Fruit fly (Drosophila melanogaster) whole organism, prepupa: ENCODE measurements around the gene CG5404.

ENCODE experiments used
- Blimp-1 ChIP-seq: fragments of 200-800 bp; sonication (Bioruptor generic); optimal IDR thresholded peaks from 3 replicates; lab custom pipeline; 2017; ENCODE audit warnings: missing biosample characterization, missing genetic modification characterization, mild to moderate bottlenecking, moderate library complexity, missing genetic modification reagents
- CG10631 ChIP-seq: fragments of 200-800 bp; sonication (Bioruptor generic); optimal IDR thresholded peaks from 2 replicates; lab custom pipeline; 2016; ENCODE audit warnings: missing biosample characterization, missing genetic modification characterization
- CG10669 ChIP-seq: fragments of 200-800 bp; sonication (Bioruptor generic); optimal IDR thresholded peaks from 3 replicates; lab custom pipeline; 2018; ENCODE audit warnings: missing biosample characterization, mild to moderate bottlenecking, missing genetic modification characterization, moderate library complexity
- CG11762 ChIP-seq: fragments of 200-800 bp; sonication (Bioruptor generic); optimal IDR thresholded peaks from 3 replicates; lab custom pipeline; 2016; ENCODE audit warnings: missing biosample characterization, missing genetic modification characterization; ENCODE audit not compliant: insufficient read depth
- CG11902 ChIP-seq: fragments of 200-800 bp; sonication (Bioruptor generic); optimal IDR thresholded peaks from 3 replicates; lab custom pipeline; 2016; ENCODE audit warnings: missing biosample characterization, missing genetic modification characterization
- CG15336 ChIP-seq: fragments of 200-800 bp; sonication (Bioruptor generic); IDR thresholded peaks from 2 replicates; pipeline ENCODE4 v1.3.6; 2022; ENCODE audit warnings: missing biosample characterization, missing genetic modification characterization
- CG3032 ChIP-seq: fragments of 200-800 bp; optimal IDR thresholded peaks from 2 replicates; lab custom pipeline; 2019; ENCODE audit warnings: missing biosample characterization, mild to moderate bottlenecking, missing genetic modification characterization, moderate library complexity
- CG32006 ChIP-seq: fragments of 200-800 bp; sonication (Bioruptor generic); optimal IDR thresholded peaks from 3 replicates; lab custom pipeline; 2017; ENCODE audit warnings: missing biosample characterization, mild to moderate bottlenecking, missing genetic modification characterization
- CG34406 ChIP-seq: fragments of 200-800 bp; sonication (Bioruptor generic); optimal IDR thresholded peaks from 3 replicates; lab custom pipeline; 2016; ENCODE audit warnings: missing biosample characterization, missing genetic modification characterization
- CG6276 ChIP-seq: fragments of 200-800 bp; sonication (Bioruptor generic); optimal IDR thresholded peaks from 2 replicates; lab custom pipeline; 2017; ENCODE audit warnings: missing biosample characterization, mild to moderate bottlenecking, missing genetic modification characterization
- CG6808 ChIP-seq: fragments of 200-800 bp; sonication (Bioruptor generic); optimal IDR thresholded peaks from 3 replicates; lab custom pipeline; 2017; ENCODE audit warnings: missing biosample characterization, missing genetic modification characterization, mild to moderate bottlenecking, moderate library complexity, missing genetic modification reagents
- CG8319 ChIP-seq: fragments of 200-800 bp; sonication (Bioruptor generic); optimal IDR thresholded peaks from 3 replicates; lab custom pipeline; 2016; ENCODE audit warnings: missing biosample characterization, missing genetic modification characterization
- CG8632 ChIP-seq: fragments of 200-800 bp; sonication (Bioruptor generic); optimal IDR thresholded peaks from 3 replicates; lab custom pipeline; 2016; ENCODE audit warnings: missing biosample characterization, missing genetic modification characterization
- CG9139 ChIP-seq: fragments of 200-800 bp; sonication (Bioruptor generic); optimal IDR thresholded peaks from 3 replicates; lab custom pipeline; 2017; ENCODE audit warnings: missing biosample characterization, mild to moderate bottlenecking, missing genetic modification characterization
- Eip75B ChIP-seq: fragments of 200-800 bp; sonication (Bioruptor generic); optimal IDR thresholded peaks from 3 replicates; lab custom pipeline; 2016; ENCODE audit warnings: missing biosample characterization, missing genetic modification characterization
- Eip78C ChIP-seq: fragments of 200-800 bp; sonication (Bioruptor generic); peaks from one replicate; lab custom pipeline; 2016; ENCODE audit warnings: missing biosample characterization, missing genetic modification characterization
- Eip93F ChIP-seq: fragments of 200-800 bp; sonication (Bioruptor generic); optimal IDR thresholded peaks from 2 replicates; lab custom pipeline; 2016; ENCODE audit warnings: missing biosample characterization, mild to moderate bottlenecking, missing genetic modification characterization
- Ets21C ChIP-seq: fragments of 200-800 bp; sonication (Bioruptor generic); optimal IDR thresholded peaks from 3 replicates; lab custom pipeline; 2016; ENCODE audit warnings: missing biosample characterization, missing genetic modification characterization
- Ets96B ChIP-seq: fragments of 200-800 bp; optimal IDR thresholded peaks from 2 replicates; lab custom pipeline; 2019; ENCODE audit warnings: missing biosample characterization, mild to moderate bottlenecking, missing genetic modification characterization, moderate library complexity
- Gug ChIP-seq: fragments of 200-800 bp; sonication (Bioruptor generic); IDR thresholded peaks from 2 replicates; pipeline ENCODE4 v1.3.6; 2022; ENCODE audit warnings: missing biosample characterization, missing genetic modification characterization
- Hr38 ChIP-seq: sonication (Bioruptor generic); optimal IDR thresholded peaks from 2 replicates; lab custom pipeline; 2016; ENCODE audit warnings: missing biosample characterization, missing genetic modification characterization
- Hr39 ChIP-seq: fragments of 200-800 bp; sonication (Bioruptor generic); optimal IDR thresholded peaks from 2 replicates; lab custom pipeline; 2016; ENCODE audit warnings: missing biosample characterization, missing genetic modification characterization
- Lpt ChIP-seq: fragments of 200-800 bp; sonication (Bioruptor generic); optimal IDR thresholded peaks from 3 replicates; lab custom pipeline; 2016; ENCODE audit warnings: missing biosample characterization, missing genetic modification characterization
- OdsH ChIP-seq: fragments of 200-800 bp; sonication (Bioruptor generic); optimal IDR thresholded peaks from 3 replicates; lab custom pipeline; 2016; ENCODE audit warnings: missing biosample characterization, missing genetic modification characterization
- Smox ChIP-seq: fragments of 200-800 bp; sonication (Bioruptor generic); optimal IDR thresholded peaks from 3 replicates; lab custom pipeline; 2016; ENCODE audit warnings: missing biosample characterization, missing genetic modification characterization
- Sox102F ChIP-seq: fragments of 200-800 bp; sonication (Bioruptor generic); optimal IDR thresholded peaks from 2 replicates; lab custom pipeline; 2016; ENCODE audit warnings: missing biosample characterization, mild to moderate bottlenecking, missing genetic modification characterization
- Sox14 ChIP-seq: fragments of 200-800 bp; sonication (Bioruptor generic); optimal IDR thresholded peaks from 3 replicates; lab custom pipeline; 2016; ENCODE audit warnings: missing biosample characterization, missing genetic modification characterization
- Sox15 ChIP-seq: fragments of 200-800 bp; sonication (Bioruptor generic); optimal IDR thresholded peaks from 3 replicates; lab custom pipeline; 2016; ENCODE audit warnings: missing biosample characterization, missing genetic modification characterization
- achi ChIP-seq: fragments of 200-800 bp; sonication (Bioruptor generic); optimal IDR thresholded peaks from 3 replicates; lab custom pipeline; 2016; ENCODE audit warnings: missing biosample characterization, missing genetic modification characterization
- acj6 ChIP-seq: fragments of 200-800 bp; sonication (Bioruptor generic); optimal IDR thresholded peaks from 3 replicates; lab custom pipeline; 2016; ENCODE audit warnings: missing biosample characterization, missing genetic modification characterization
- cyc ChIP-seq: fragments of 200-800 bp; sonication (Bioruptor generic); optimal IDR thresholded peaks from 3 replicates; lab custom pipeline; 2016; ENCODE audit warnings: missing biosample characterization, missing genetic modification characterization
- dac ChIP-seq: fragments of 200-800 bp; sonication (Bioruptor generic); optimal IDR thresholded peaks from 2 replicates; lab custom pipeline; 2017; ENCODE audit warnings: missing biosample characterization, mild to moderate bottlenecking, missing genetic modification characterization
- dsx ChIP-seq: fragments of 200-800 bp; optimal IDR thresholded peaks from 3 replicates; lab custom pipeline; 2019; ENCODE audit warnings: missing biosample characterization, mild to moderate bottlenecking, missing genetic modification characterization, moderate library complexity; ENCODE audit not compliant: poor library complexity, severe bottlenecking
- esn ChIP-seq: fragments of 200-800 bp; sonication (Bioruptor generic); optimal IDR thresholded peaks from 2 replicates; lab custom pipeline; 2016; ENCODE audit warnings: missing biosample characterization, mild to moderate bottlenecking, missing genetic modification characterization, moderate library complexity
- fd59A ChIP-seq: fragments of 200-800 bp; sonication (Bioruptor generic); optimal IDR thresholded peaks from 2 replicates; lab custom pipeline; 2017; ENCODE audit warnings: missing biosample characterization, mild to moderate bottlenecking, missing genetic modification characterization, missing genetic modification reagents
- fd85E ChIP-seq: fragments of 200-800 bp; sonication (Bioruptor generic); optimal IDR thresholded peaks from 3 replicates; lab custom pipeline; 2016; ENCODE audit warnings: missing biosample characterization, missing genetic modification characterization
- fkh ChIP-seq: fragments of 200-800 bp; sonication (Bioruptor generic); optimal IDR thresholded peaks from 3 replicates; lab custom pipeline; 2017; ENCODE audit warnings: missing biosample characterization, mild to moderate bottlenecking, missing genetic modification characterization, moderate library complexity
- lz ChIP-seq: fragments of 200-800 bp; sonication (Bioruptor generic); optimal IDR thresholded peaks from 3 replicates; lab custom pipeline; 2016; ENCODE audit warnings: missing biosample characterization, missing genetic modification characterization
- net ChIP-seq: fragments of 200-800 bp; sonication (Bioruptor generic); optimal IDR thresholded peaks from 3 replicates; lab custom pipeline; 2016; ENCODE audit warnings: missing biosample characterization, missing genetic modification characterization
- pdm3 ChIP-seq: fragments of 200-800 bp; sonication (Bioruptor generic); optimal IDR thresholded peaks from 3 replicates; lab custom pipeline; 2016; ENCODE audit warnings: missing biosample characterization, missing genetic modification characterization
- spab ChIP-seq: fragments of 200-800 bp; sonication (Bioruptor generic); optimal IDR thresholded peaks from 2 replicates; lab custom pipeline; 2017; ENCODE audit warnings: missing biosample characterization, mild to moderate bottlenecking, missing genetic modification characterization, missing genetic modification reagents
- svp ChIP-seq: fragments of 200-800 bp; sonication (Bioruptor generic); peaks from one replicate; lab custom pipeline; 2016; ENCODE audit warnings: missing biosample characterization, missing genetic modification characterization
- topi ChIP-seq: fragments of 200-800 bp; sonication (Bioruptor generic); optimal IDR thresholded peaks from 3 replicates; lab custom pipeline; 2016; ENCODE audit warnings: missing biosample characterization, missing genetic modification characterization

CG5404 gene

DNA sequence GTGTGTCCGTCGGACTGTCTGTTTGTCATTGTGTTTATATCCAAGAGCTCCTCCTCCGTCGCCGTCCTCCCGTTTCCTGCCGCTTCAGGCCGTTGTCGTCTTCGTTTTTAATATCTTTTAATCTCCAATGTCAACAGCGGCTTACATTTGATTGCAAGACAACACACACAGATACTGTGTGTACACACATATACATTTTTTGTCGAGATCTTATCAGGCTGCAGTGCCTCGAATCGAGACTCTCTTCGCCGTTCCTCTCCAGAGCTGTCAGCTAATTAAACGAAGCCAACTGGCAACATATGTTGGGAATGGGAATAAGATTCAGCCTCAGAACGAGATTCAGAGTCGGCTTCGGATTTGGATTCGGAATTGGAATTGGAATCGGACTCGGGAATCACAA is 33.9 kb upstream of the CG5404 start (continued):
- TF ChIP-seq Smox (peak; percentile 17), pdm3 (GFP tag; lab: Kevin White, UChicago) (no peak), Gug (no peak), CG8319 (GFP tag; lab: Kevin White, UChicago) (no peak), spab (no peak)

DNA sequence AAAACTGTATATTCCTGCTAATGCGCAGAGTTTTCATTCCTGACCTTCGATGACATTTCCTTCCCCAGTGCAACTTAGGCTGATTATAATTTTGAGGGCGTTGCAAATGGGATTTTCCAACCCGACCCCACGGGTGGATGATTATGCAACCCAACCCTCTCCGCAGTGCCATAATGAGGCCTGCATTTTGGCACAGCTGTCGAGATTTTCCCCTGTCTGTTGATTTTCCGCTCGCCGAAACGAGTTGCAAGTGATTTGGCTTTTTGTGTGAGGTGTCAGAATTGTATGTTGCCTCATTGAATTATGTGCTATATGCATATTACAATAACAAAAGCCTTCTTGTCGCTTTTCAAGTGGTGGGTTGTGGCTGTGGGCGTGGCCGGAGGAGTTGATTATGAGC is 32.2 kb upstream of the CG5404 start:
- TF ChIP-seq dac (no peak), CG34406 (GFP tag; lab: Kevin White, UChicago) (no peak), CG10669 (GFP tag; lab: Kevin White, UChicago) (no peak), Eip75B (no peak), CG6276 (GFP tag; lab: Kevin White, UChicago) (no peak), esn (GFP tag; lab: Kevin White, UChicago) (no peak), Sox102F (GFP tag; lab: Kevin White, UChicago) (no peak), Hr38 (GFP tag; lab: Kevin White, UChicago) (no peak), CG8632 (GFP tag; lab: Kevin White, UChicago) (no peak), dsx (GFP tag; lab: Kevin White, UChicago) (no peak), Eip93F (GFP tag; lab: Kevin White, UChicago) (no peak), CG6808 (no peak), acj6 (no peak), CG9139 (no peak), Eip78C (GFP tag; lab: Kevin White, UChicago) (no peak), CG15336 (no peak)

DNA sequence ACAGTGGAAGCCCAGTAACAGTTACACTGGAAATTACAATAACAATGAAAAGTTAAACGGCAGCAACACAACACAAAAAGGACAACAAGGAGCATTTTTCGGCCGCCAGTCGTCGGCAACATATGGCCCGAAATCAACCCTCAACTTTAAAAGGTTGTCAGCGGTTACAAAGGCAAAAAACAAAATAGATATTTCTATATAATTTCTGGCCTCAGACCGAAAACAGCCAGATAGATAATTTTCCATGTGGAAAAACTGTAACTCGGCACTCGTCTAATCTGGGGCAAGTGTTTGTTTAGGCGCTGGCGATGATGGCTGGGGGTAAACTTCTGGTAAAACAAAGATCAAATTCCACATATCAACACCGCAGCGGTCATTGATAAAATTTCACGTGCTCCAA is 31.2 kb upstream of the CG5404 start:
- TF ChIP-seq fkh (GFP tag; lab: Kevin White, UChicago) (peak; percentile 31), Lpt (no peak)

DNA sequence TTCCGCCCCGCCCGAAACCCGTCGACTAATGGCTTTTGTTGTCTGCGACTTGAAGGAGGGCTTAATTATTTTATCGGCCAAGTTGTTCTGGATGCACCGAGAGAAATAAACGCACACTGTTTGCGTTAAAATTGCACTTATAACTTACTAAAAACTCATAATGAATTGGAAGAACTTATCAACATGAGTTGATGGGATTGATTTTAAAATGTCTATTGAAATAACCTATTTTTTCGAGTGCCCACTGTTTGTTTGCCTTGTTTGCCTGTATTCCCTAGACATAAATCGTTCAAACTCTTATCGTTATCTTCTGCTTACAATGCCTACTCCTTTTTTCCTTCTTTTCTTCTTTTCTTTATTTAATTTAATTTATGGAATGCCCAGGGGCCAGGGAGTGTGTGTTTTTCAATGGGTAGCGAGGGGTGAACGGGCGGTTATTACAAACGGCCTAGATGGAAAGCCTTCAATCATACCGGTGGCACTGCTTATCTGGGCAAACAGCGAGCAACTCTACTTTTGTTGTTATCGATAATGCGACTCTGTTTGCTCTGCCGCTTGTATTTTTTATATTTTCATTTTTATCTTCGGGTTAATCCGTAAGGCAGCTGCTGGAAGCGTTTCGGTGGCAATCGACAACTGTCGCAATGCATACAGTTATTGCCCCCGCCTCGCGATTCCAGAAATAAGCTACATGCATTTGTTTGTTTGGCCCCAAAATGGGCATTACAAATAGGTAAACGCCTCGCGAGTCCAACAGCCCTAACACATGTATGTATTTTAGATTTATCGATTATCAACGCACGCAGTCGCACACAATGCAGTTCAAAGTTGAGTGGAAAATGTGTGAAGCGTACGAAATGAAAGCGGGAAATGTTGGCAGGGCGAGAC is 28.0 kb upstream of the CG5404 start:
- TF ChIP-seq CG34406 (GFP tag; lab: Kevin White, UChicago) (peak; percentile 54), Sox14 (GFP tag; lab: Kevin White, UChicago) (peak; percentile 41), Lpt (no peak), spab (no peak), CG10631 (GFP tag; lab: Kevin White, UChicago) (peak; percentile 46), Sox15 (GFP tag; lab: Kevin White, UChicago) (no peak), Blimp-1 (GFP tag; lab: Kevin White, UChicago) (no peak), Eip93F (GFP tag; lab: Kevin White, UChicago) (no peak), lz (GFP tag; lab: Kevin White, UChicago) (peak; percentile 25), CG11902 (GFP tag; lab: Kevin White, UChicago) (no peak), CG15336 (0 out of 2 replicates have a peak, but pooled peaks have one; percentile 14), CG32006 (peak; percentile 59), net (GFP tag; lab: Kevin White, UChicago) (peak; percentile 53), svp (GFP tag; lab: Kevin White, UChicago) (peak; percentile 68), cyc (GFP tag; lab: Kevin White, UChicago) (no peak), dac (no peak), Eip75B (peak; percentile 47), CG3032 (tag; lab: Kevin White, UChicago) (peak; percentile 44), Ets21C (GFP tag; lab: Kevin White, UChicago) (no peak), topi (peak; percentile 16), fkh (GFP tag; lab: Kevin White, UChicago) (peak; percentile 79), CG6808 (peak; percentile 0), CG8632 (GFP tag; lab: Kevin White, UChicago) (peak; percentile 53), Ets96B (tag; lab: Kevin White, UChicago) (peak; percentile 24), OdsH (GFP tag; lab: Kevin White, UChicago) (peak; percentile 50), fd59A (GFP tag; lab: Kevin White, UChicago) (peak; percentile 32), CG10669 (GFP tag; lab: Kevin White, UChicago) (peak; percentile 15), Hr39 (GFP tag; lab: Kevin White, UChicago) (peak; percentile 20), CG11762 (GFP tag; lab: Kevin White, UChicago) (no peak), Sox102F (GFP tag; lab: Kevin White, UChicago) (peak; percentile 17), fd85E (GFP tag; lab: Kevin White, UChicago) (no peak), esn (GFP tag; lab: Kevin White, UChicago) (peak; percentile 27), achi (GFP tag; lab: Kevin White, UChicago) (peak; percentile 38), Hr38 (GFP tag; lab: Kevin White, UChicago) (no peak)
